Worm (Caenorhabditis elegans): Measurements from ENCODE around the gene ehs-1.

DNA sequence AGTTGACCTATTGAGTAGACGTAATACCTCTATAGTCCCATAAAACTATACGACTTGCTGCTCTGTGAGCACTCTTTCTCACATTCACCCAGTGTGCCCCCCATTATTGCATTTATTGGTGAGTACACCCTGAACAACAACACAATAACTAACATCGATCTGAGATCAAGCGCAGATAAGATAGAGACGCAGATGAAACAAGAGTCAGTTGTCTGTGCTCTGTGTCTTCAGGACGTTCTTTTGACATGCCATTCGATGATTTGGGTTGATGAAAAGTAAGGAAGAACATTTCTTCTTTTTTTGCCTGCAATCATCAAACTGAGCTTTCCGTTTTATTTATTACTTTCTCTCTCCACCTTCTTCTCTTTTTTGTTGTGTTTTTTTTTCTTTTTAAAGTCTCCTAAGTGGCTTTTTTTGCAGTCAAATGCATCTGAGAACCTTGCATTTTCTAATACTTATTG lies 30.2 kb upstream of the ehs-1 start, which contains the start of gene lect-2:
- TF ChIP-seq nhr-237 (tag; optimal IDR thresholded peaks at IDR 0.05) = no peak
- no peak for TF ChIP-seq ztf-11 (tag; optimal IDR thresholded peaks at IDR 0.05)
- TF ChIP-seq egl-27 (tag; optimal IDR thresholded peaks at IDR 0.05) = no peak

Measured in whole organism, L2 larva.